Fruit fly (Drosophila melanogaster) whole organism, embryonic: Measurements from ENCODE around the gene CG11267.
A peak's percentile ranks its signal among the peaks of the same experiment; 100 is the strongest.

ENCODE experiments used
- Blimp-1 ChIP-seq: fragments of 200-800 bp; sonication (Bioruptor generic); optimal IDR thresholded peaks from 3 replicates; lab custom pipeline; 2018; ENCODE audit warnings: missing biosample characterization, missing genetic modification characterization, mild to moderate bottlenecking, moderate library complexity, missing genetic modification reagents
- CG10543 ChIP-seq: fragments of 200-800 bp; sonication (Bioruptor generic); optimal IDR thresholded peaks from 3 replicates; lab custom pipeline; 2017; ENCODE audit warnings: missing biosample characterization, mild to moderate bottlenecking, missing genetic modification characterization, moderate library complexity
- CG10565 ChIP-seq: fragments of 200-800 bp; sonication (Bioruptor generic); optimal IDR thresholded peaks from 3 replicates; lab custom pipeline; 2016; ENCODE audit warnings: missing biosample characterization, mild to moderate bottlenecking, missing genetic modification characterization
- CG10979 ChIP-seq: fragments of 200-800 bp; sonication (Bioruptor generic); optimal IDR thresholded peaks from 2 replicates; lab custom pipeline; 2018; ENCODE audit warnings: missing biosample characterization, mild to moderate bottlenecking, missing genetic modification characterization, moderate library complexity
- CG12236 ChIP-seq: fragments of 200-800 bp; sonication (Bioruptor generic); optimal IDR thresholded peaks from 2 replicates; lab custom pipeline; 2016; ENCODE audit warnings: missing biosample characterization, missing genetic modification characterization
- CG14860 ChIP-seq: fragments of 200-800 bp; sonication (Bioruptor generic); IDR thresholded peaks from 3 replicates; pipeline ENCODE4 v1.3.6; 2022; ENCODE audit warnings: missing biosample characterization, missing genetic modification characterization; ENCODE audit not compliant: partially characterized antibody
- CG15696 ChIP-seq: fragments of 200-800 bp; sonication (Bioruptor generic); optimal IDR thresholded peaks from 2 replicates; lab custom pipeline; 2019; ENCODE audit warnings: missing biosample characterization, mild to moderate bottlenecking, missing genetic modification characterization, moderate library complexity
- CG2116 ChIP-seq: fragments of 200-800 bp; sonication (Bioruptor generic); optimal IDR thresholded peaks from 3 replicates; lab custom pipeline; 2018; ENCODE audit warnings: missing biosample characterization, mild to moderate bottlenecking, missing genetic modification characterization
- CG4360 ChIP-seq: fragments of 200-800 bp; sonication (Bioruptor generic); IDR thresholded peaks from 2 replicates; pipeline ENCODE4 v1.3.6; 2022; ENCODE audit warnings: missing biosample characterization, missing genetic modification characterization
- CG43689 ChIP-seq: fragments of 200-800 bp; sonication (Bioruptor generic); IDR thresholded peaks from 2 replicates; pipeline ENCODE4 v1.3.6; 2022; ENCODE audit warnings: missing biosample characterization, missing genetic modification characterization
- CG4854 ChIP-seq: fragments of 200-800 bp; sonication (Bioruptor generic); optimal IDR thresholded peaks from 2 replicates; lab custom pipeline; 2016; ENCODE audit warnings: missing biosample characterization, missing genetic modification characterization, inconsistent platforms
- CG6791 ChIP-seq: fragments of 200-800 bp; sonication (Bioruptor generic); IDR thresholded peaks from 3 replicates; pipeline ENCODE4 v1.3.6; 2022; ENCODE audit warnings: missing biosample characterization, missing genetic modification characterization; ENCODE audit not compliant: partially characterized antibody
- CG8924 ChIP-seq: fragments of 200-800 bp; optimal IDR thresholded peaks from 3 replicates; lab custom pipeline; 2019; ENCODE audit warnings: missing biosample characterization, mild to moderate bottlenecking, missing genetic modification characterization, moderate library complexity
- CG9876 ChIP-seq: fragments of 200-800 bp; sonication (Bioruptor generic); optimal IDR thresholded peaks from 2 replicates; lab custom pipeline; 2016; ENCODE audit warnings: missing biosample characterization, missing genetic modification characterization
- CkIIα-i1 ChIP-seq: fragments of 200-800 bp; sonication (Bioruptor generic); IDR thresholded peaks from 2 replicates; pipeline ENCODE4 v1.3.6; 2022; ENCODE audit warnings: missing biosample characterization, missing genetic modification characterization
- CoRest ChIP-seq: fragments of 200-800 bp; sonication (Bioruptor generic); optimal IDR thresholded peaks from 3 replicates; lab custom pipeline; 2018; ENCODE audit warnings: missing biosample characterization, mild to moderate bottlenecking, missing genetic modification characterization, moderate library complexity
- ERR ChIP-seq: fragments of 200-800 bp; sonication (Bioruptor generic); optimal IDR thresholded peaks from 2 replicates; lab custom pipeline; 2016; ENCODE audit warnings: missing biosample characterization, missing genetic modification characterization
- Ets65A ChIP-seq: fragments of 200-800 bp; sonication (Bioruptor generic); peaks from one replicate; lab custom pipeline; 2016; ENCODE audit warnings: missing biosample characterization, missing genetic modification characterization
- HLH3B ChIP-seq: fragments of 200-800 bp; sonication (Bioruptor generic); IDR thresholded peaks from 2 replicates; pipeline ENCODE4 v1.3.6; 2022; ENCODE audit warnings: missing biosample characterization, missing genetic modification characterization
- HmgZ ChIP-seq: fragments of 200-800 bp; sonication (Bioruptor generic); optimal IDR thresholded peaks from 2 replicates; lab custom pipeline; 2018; ENCODE audit warnings: missing biosample characterization, mild to moderate bottlenecking, missing genetic modification characterization
- Hmr ChIP-seq: fragments of 200-800 bp; sonication (Bioruptor generic); optimal IDR thresholded peaks from 3 replicates; lab custom pipeline; 2017; ENCODE audit warnings: mild to moderate bottlenecking, missing biosample characterization, missing genetic modification reagents, missing genetic modification characterization
- Opbp ChIP-seq: fragments of 200-800 bp; sonication (Bioruptor generic); IDR thresholded peaks from 3 replicates; pipeline ENCODE4 v1.3.6; 2022; ENCODE audit warnings: missing biosample characterization, missing genetic modification characterization; ENCODE audit not compliant: partially characterized antibody
- Pdp1 ChIP-seq, 2 experiments: fragments of 200-800 bp; sonication (Bioruptor generic); optimal IDR thresholded peaks; 3 replicates each; lab custom pipeline; 2016; ENCODE audit warnings: missing biosample characterization in 2 of 2, missing genetic modification characterization in 2 of 2, mild to moderate bottlenecking in 1 of 2, moderate library complexity in 1 of 2
- Side ChIP-seq: fragments of 200-800 bp; sonication (Bioruptor generic); optimal IDR thresholded peaks from 2 replicates; lab custom pipeline; 2016; ENCODE audit warnings: missing biosample characterization, missing genetic modification characterization
- Sry-δ ChIP-seq: fragments of 200-800 bp; sonication (Bioruptor generic); optimal IDR thresholded peaks from 2 replicates; lab custom pipeline; 2016; ENCODE audit warnings: missing biosample characterization, missing genetic modification characterization
- Xrp1 ChIP-seq: fragments of 200-800 bp; sonication (Bioruptor generic); IDR thresholded peaks from 2 replicates; pipeline ENCODE4 v1.3.6; 2022; ENCODE audit warnings: missing biosample characterization, missing genetic modification characterization
- az2 ChIP-seq: fragments of 200-800 bp; sonication (Bioruptor generic); optimal IDR thresholded peaks from 3 replicates; lab custom pipeline; 2016; ENCODE audit warnings: missing biosample characterization, missing genetic modification characterization
- cad ChIP-seq: fragments of >200 bp; optimal IDR thresholded peaks from 2 replicates; lab custom pipeline; 2017; ENCODE audit warnings: missing biosample characterization, missing genetic modification characterization
- cato ChIP-seq: fragments of 200-800 bp; sonication (Bioruptor generic); optimal IDR thresholded peaks from 2 replicates; lab custom pipeline; 2016; ENCODE audit warnings: missing biosample characterization, missing genetic modification characterization, borderline replicate concordance
- chm ChIP-seq: fragments of 200-800 bp; sonication (Bioruptor generic); IDR thresholded peaks from 2 replicates; pipeline ENCODE4 v1.3.6; 2022; ENCODE audit warnings: missing biosample characterization, missing genetic modification characterization
- ci ChIP-seq: fragments of 200-800 bp; sonication (Bioruptor generic); IDR thresholded peaks from 3 replicates; pipeline ENCODE4 v1.3.6; 2022; ENCODE audit warnings: missing biosample characterization, missing genetic modification characterization
- disco-r ChIP-seq: fragments of 200-800 bp; sonication (Bioruptor generic); optimal IDR thresholded peaks from 2 replicates; lab custom pipeline; 2016; ENCODE audit warnings: missing biosample characterization, missing genetic modification characterization
- dmrt11E ChIP-seq: fragments of 200-800 bp; sonication (Bioruptor generic); optimal IDR thresholded peaks from 3 replicates; lab custom pipeline; 2018; ENCODE audit warnings: missing biosample characterization, mild to moderate bottlenecking, missing genetic modification characterization, moderate library complexity
- gsb-n ChIP-seq: fragments of 200-800 bp; sonication (Bioruptor generic); optimal IDR thresholded peaks from 3 replicates; lab custom pipeline; 2018; ENCODE audit warnings: missing biosample characterization, mild to moderate bottlenecking, missing genetic modification characterization
- ken ChIP-seq: fragments of 200-800 bp; sonication (Bioruptor generic); IDR thresholded peaks from 3 replicates; pipeline ENCODE4 v1.3.6; 2022; ENCODE audit warnings: missing biosample characterization, missing genetic modification characterization
- kni ChIP-seq: fragments of 200-800 bp; sonication (Bioruptor generic); optimal IDR thresholded peaks from 3 replicates; lab custom pipeline; 2017; ENCODE audit warnings: mild to moderate bottlenecking, missing biosample characterization, missing genetic modification reagents, missing genetic modification characterization
- lola ChIP-seq, 3 experiments: fragments of >200 bp in 2 of 3; fragments of 200-800 bp in 1 of 3; sonication (Bioruptor generic) in 1 of 3; optimal IDR thresholded peaks; 2 replicates each; lab custom pipeline; 2017 to 2019; ENCODE audit warnings: missing biosample characterization in 3 of 3, missing genetic modification characterization in 3 of 3, mild to moderate bottlenecking in 1 of 3, moderate library complexity in 1 of 3
- mirr ChIP-seq: fragments of 200-800 bp; sonication (Bioruptor generic); optimal IDR thresholded peaks from 3 replicates; lab custom pipeline; 2018; ENCODE audit warnings: missing biosample characterization, mild to moderate bottlenecking, missing genetic modification characterization
- mld ChIP-seq: fragments of 200-800 bp; sonication (Bioruptor generic); IDR thresholded peaks from 3 replicates; pipeline ENCODE4 v1.3.6; 2022; ENCODE audit warnings: missing biosample characterization, missing genetic modification characterization; ENCODE audit not compliant: partially characterized antibody
- p53 ChIP-seq: fragments of 200-800 bp; sonication (Bioruptor generic); optimal IDR thresholded peaks from 2 replicates; lab custom pipeline; 2016; ENCODE audit warnings: missing biosample characterization, missing genetic modification characterization
- pan ChIP-seq, 4 experiments: fragments of >200 bp in 3 of 4; fragments of 200-800 bp in 1 of 4; sonication (Bioruptor generic) in 1 of 4; optimal IDR thresholded peaks in 3 of 4; IDR thresholded peaks in 1 of 4; 2 replicates each; pipeline versions ENCODE4 v1.3.6 to Lab custom; 2017 to 2022; ENCODE audit warnings: missing biosample characterization in 2 of 4, missing genetic modification characterization in 2 of 4, mixed read lengths in 1 of 4
- phol ChIP-seq: fragments of 200-800 bp; sonication (Bioruptor generic); optimal IDR thresholded peaks from 3 replicates; lab custom pipeline; 2018; ENCODE audit warnings: missing biosample characterization, mild to moderate bottlenecking, missing genetic modification characterization, moderate library complexity
- ranshi ChIP-seq: fragments of 200-800 bp; sonication (Bioruptor generic); IDR thresholded peaks from 2 replicates; pipeline ENCODE4 v1.3.6; 2022; ENCODE audit warnings: missing biosample characterization, missing genetic modification characterization
- repo ChIP-seq: fragments of 200-800 bp; sonication (Bioruptor generic); optimal IDR thresholded peaks from 2 replicates; lab custom pipeline; 2016; ENCODE audit warnings: missing biosample characterization, missing genetic modification characterization
- vfl ChIP-seq: fragments of 200-800 bp; sonication (Bioruptor generic); optimal IDR thresholded peaks from 2 replicates; lab custom pipeline; 2016; ENCODE audit warnings: missing biosample characterization, missing genetic modification characterization

The CG11267 gene

dm6 chr3L:13032085-13032914 lies 16.4 kb downstream of the CG11267 start (continued):
- TF ChIP-seq gsb-n (tag; lab: Kevin White, UChicago) (peak; percentile 68), CG43689 (GFP tag; lab: Robert Waterston, UW) (0 out of 2 replicates have a peak, but pooled peaks have one; percentile 3), kni (peak; percentile 93), az2 (GFP tag; lab: Kevin White, UChicago) (peak; percentile 4), ERR (GFP tag; lab: Kevin White, UChicago) (no peak), Side (GFP tag; lab: Kevin White, UChicago) (no peak), disco-r (GFP tag; lab: Kevin White, UChicago) (no peak), HmgZ (tag; lab: Kevin White, UChicago) (no peak)

- TF ChIP-seq cad (GFP tag; lab: Kevin White, UChicago), result no peak
- peak in 1 of 2 experiments; percentile 62 for TF ChIP-seq Pdp1 (GFP tag; optimal IDR thresholded peaks at IDR 0.05; lab: Kevin White, UChicago)
- TF ChIP-seq CG9876 (GFP tag; lab: Kevin White, UChicago), result no peak
- TF ChIP-seq p53 (GFP tag; lab: Kevin White, UChicago), result no peak
- peak in 1 of 3 experiments; percentile 49 for TF ChIP-seq lola (GFP tag; optimal IDR thresholded peaks at IDR 0.05; lab: Kevin White, UChicago)
- TF ChIP-seq repo (GFP tag; lab: Kevin White, UChicago), result no peak
- no peak for TF ChIP-seq mld (GFP tag; lab: Robert Waterston, UW)
- peak; percentile 58 for TF ChIP-seq CG4360 (GFP tag; lab: Robert Waterston, UW)
- no peak for TF ChIP-seq CG10565 (GFP tag; lab: Kevin White, UChicago)
- TF ChIP-seq Hmr (GFP tag; lab: Kevin White, UChicago), result no peak
- no peak for TF ChIP-seq CG12236 (GFP tag; lab: Kevin White, UChicago)
- TF ChIP-seq ranshi, result no peak
Observed at dm6 chr3L:13032915-13033282, 17.0 kb downstream of the CG11267 start.

DNA sequence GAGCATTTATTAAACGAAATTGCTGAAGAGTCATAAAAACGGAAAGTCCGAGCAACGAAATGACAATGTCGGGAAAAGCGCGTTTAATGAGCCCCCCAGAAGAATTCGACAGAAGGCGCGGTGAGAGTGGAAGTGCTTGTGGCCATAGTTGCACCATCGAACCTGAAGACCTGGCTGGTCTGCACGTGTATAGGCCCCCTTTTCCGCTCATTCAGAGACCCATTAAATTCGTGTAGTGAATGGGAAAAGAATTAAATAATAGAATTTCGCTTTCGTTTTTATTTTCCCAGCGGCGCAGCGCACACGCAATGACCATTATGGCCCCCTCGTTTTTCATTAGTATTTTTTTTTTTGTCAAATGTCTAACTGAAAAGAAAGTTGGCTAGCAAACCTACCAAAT lies 17.5 kb downstream of the CG11267 start:
- TF ChIP-seq phol (tag; lab: Kevin White, UChicago) (peak; percentile 10), Blimp-1 (GFP tag; lab: Kevin White, UChicago) (peak; percentile 89), vfl (GFP tag; lab: Kevin White, UChicago) (no peak), mirr (GFP tag; lab: Kevin White, UChicago) (no peak), CG15696 (tag; lab: Kevin White, UChicago) (peak; percentile 23), cato (no peak), dmrt11E (tag; lab: Kevin White, UChicago) (peak; percentile 4), CoRest (tag; lab: Kevin White, UChicago) (no peak), Sry-δ (GFP tag; lab: Kevin White, UChicago) (no peak), CG2116 (no peak), HLH3B (GFP tag; lab: Robert Waterston, UW) (no peak), CG10543 (no peak), CG14860 (GFP tag; lab: Robert Waterston, UW) (0 out of 3 replicates have a peak, but pooled peaks have one; percentile 43), CG6791 (0 out of 3 replicates have a peak, but pooled peaks have one; percentile 24), CG10979 (tag; lab: Kevin White, UChicago) (peak; percentile 39), Opbp (GFP tag; lab: Robert Waterston, UW) (peak; percentile 28; the same call in 1 of the 3 replicates), CG4854 (GFP tag; lab: Kevin White, UChicago) (no peak), ken (0 out of 3 replicates have a peak, but pooled peaks have one; percentile 8), ci (GFP tag; lab: Robert Waterston, UW) (0 out of 3 replicates have a peak, but pooled peaks have one; percentile 15), chm (GFP tag; lab: Robert Waterston, UW) (no peak), pan (optimal IDR thresholded peaks at IDR 0.05; lab: Kevin White, UChicago) (no peak), pan (GFP tag; optimal IDR thresholded peaks at IDR 0.05 in 1 of 2, IDR thresholded peaks at IDR 0.05 in 1 of 2) (no peak), Xrp1 (GFP tag; lab: Robert Waterston, UW) (peak; percentile 22; the same call in 1 of the 2 replicates), kni (peak; percentile 24), CG8924 (tag; lab: Kevin White, UChicago) (no peak), CkIIα-i1 (GFP tag; lab: Robert Waterston, UW) (no peak), Ets65A (GFP tag; lab: Kevin White, UChicago) (peak; percentile 4)
